Fruit fly (Drosophila melanogaster) whole organism, embryonic: Measurements from ENCODE around the gene CG4757.

Experiments used
- Antp ChIP-seq: fragments of 200-800 bp; sonication (Bioruptor generic); optimal IDR thresholded peaks from 3 replicates; lab custom pipeline; 2016; ENCODE audit warnings: missing biosample characterization, missing genetic modification characterization
- Atf6 ChIP-seq: fragments of 200-800 bp; sonication (Bioruptor generic); IDR thresholded peaks from 2 replicates; pipeline ENCODE4 v1.3.6; 2022; ENCODE audit warnings: missing biosample characterization, missing genetic modification characterization
- Bgb ChIP-seq: fragments of 200-800 bp; sonication (Bioruptor generic); IDR thresholded peaks from 2 replicates; pipeline ENCODE4 v1.3.6; 2022; ENCODE audit warnings: missing biosample characterization, missing genetic modification characterization; ENCODE audit not compliant: partially characterized antibody
- C15 ChIP-seq: fragments of 200-800 bp; sonication (Bioruptor generic); IDR thresholded peaks from 3 replicates; pipeline ENCODE4 v1.3.6; 2022; ENCODE audit warnings: missing biosample characterization, missing genetic modification characterization
- CG10543 ChIP-seq: fragments of 200-800 bp; sonication (Bioruptor generic); optimal IDR thresholded peaks from 3 replicates; lab custom pipeline; 2017; ENCODE audit warnings: missing biosample characterization, mild to moderate bottlenecking, missing genetic modification characterization, moderate library complexity
- CG12104 ChIP-seq: fragments of 200-800 bp; sonication (Bioruptor generic); optimal IDR thresholded peaks from 3 replicates; lab custom pipeline; 2016; ENCODE audit warnings: missing biosample characterization, missing genetic modification characterization
- CG12219 ChIP-seq: fragments of 200-800 bp; sonication (Bioruptor generic); optimal IDR thresholded peaks from 3 replicates; lab custom pipeline; 2018; ENCODE audit warnings: missing biosample characterization, mild to moderate bottlenecking, missing genetic modification characterization
- CG1233 ChIP-seq: fragments of 200-800 bp; sonication (Bioruptor generic); optimal IDR thresholded peaks from 4 replicates; lab custom pipeline; 2018; ENCODE audit warnings: missing biosample characterization, mild to moderate bottlenecking, missing genetic modification characterization
- CG13287 ChIP-seq: fragments of 200-800 bp; sonication (Bioruptor generic); IDR thresholded peaks from 2 replicates; pipeline ENCODE4 v1.3.6; 2022; ENCODE audit warnings: missing biosample characterization, missing genetic modification characterization; ENCODE audit not compliant: partially characterized antibody
- CG13296 ChIP-seq: fragments of 200-800 bp; sonication (Bioruptor generic); optimal IDR thresholded peaks from 3 replicates; lab custom pipeline; 2018; ENCODE audit warnings: missing biosample characterization, mild to moderate bottlenecking, missing genetic modification characterization
- CG13624 ChIP-seq: fragments of 200-800 bp; sonication (Bioruptor generic); optimal IDR thresholded peaks from 2 replicates; lab custom pipeline; 2016; ENCODE audit warnings: missing biosample characterization, missing genetic modification characterization
- CG14050 ChIP-seq: fragments of 200-800 bp; sonication (Bioruptor generic); IDR thresholded peaks from 3 replicates; pipeline ENCODE4 v1.3.6; 2022; ENCODE audit warnings: missing biosample characterization, missing genetic modification characterization
- CG15011 ChIP-seq: fragments of 200-800 bp; sonication (Bioruptor generic); optimal IDR thresholded peaks from 3 replicates; lab custom pipeline; 2018; ENCODE audit warnings: missing biosample characterization, mild to moderate bottlenecking, missing genetic modification characterization
- CG31224 ChIP-seq: fragments of 200-800 bp; sonication (Bioruptor generic); IDR thresholded peaks from 2 replicates; pipeline ENCODE4 v1.3.6; 2022; ENCODE audit warnings: missing biosample characterization, missing genetic modification characterization
- CG34224 ChIP-seq: fragments of 200-800 bp; sonication (Bioruptor generic); IDR thresholded peaks from 3 replicates; pipeline ENCODE4 v1.3.6; 2022; ENCODE audit warnings: missing biosample characterization, missing genetic modification characterization; ENCODE audit not compliant: partially characterized antibody
- CG34376 ChIP-seq: fragments of 200-800 bp; sonication (Bioruptor generic); optimal IDR thresholded peaks from 2 replicates; lab custom pipeline; 2018; ENCODE audit warnings: missing biosample characterization, mild to moderate bottlenecking, missing genetic modification characterization
- CG3838 ChIP-seq: fragments of 200-800 bp; sonication (Bioruptor generic); optimal IDR thresholded peaks from 3 replicates; lab custom pipeline; 2016; ENCODE audit warnings: missing biosample characterization, missing genetic modification characterization
- CG4707 ChIP-seq: fragments of 200-800 bp; sonication (Bioruptor generic); optimal IDR thresholded peaks from 2 replicates; lab custom pipeline; 2018; ENCODE audit warnings: missing biosample characterization, mild to moderate bottlenecking, missing genetic modification characterization, moderate library complexity
- Camta ChIP-seq: fragments of 200-800 bp; sonication (Bioruptor generic); optimal IDR thresholded peaks from 2 replicates; lab custom pipeline; 2016; ENCODE audit warnings: missing biosample characterization, missing genetic modification characterization
- CoRest ChIP-seq: fragments of 200-800 bp; sonication (Bioruptor generic); optimal IDR thresholded peaks from 3 replicates; lab custom pipeline; 2018; ENCODE audit warnings: missing biosample characterization, mild to moderate bottlenecking, missing genetic modification characterization, moderate library complexity
- CrebB ChIP-seq: fragments of 200-800 bp; sonication (Bioruptor generic); optimal IDR thresholded peaks from 3 replicates; lab custom pipeline; 2018; ENCODE audit warnings: missing biosample characterization, mild to moderate bottlenecking, missing genetic modification characterization
- Hand ChIP-seq: fragments of 200-800 bp; sonication (Bioruptor generic); optimal IDR thresholded peaks from 2 replicates; lab custom pipeline; 2017; ENCODE audit warnings: mild to moderate bottlenecking, missing biosample characterization, missing genetic modification reagents, missing genetic modification characterization
- Hmr ChIP-seq: fragments of 200-800 bp; sonication (Bioruptor generic); optimal IDR thresholded peaks from 3 replicates; lab custom pipeline; 2017; ENCODE audit warnings: mild to moderate bottlenecking, missing biosample characterization, missing genetic modification reagents, missing genetic modification characterization
- Hmx ChIP-seq: fragments of 200-800 bp; sonication (Bioruptor generic); optimal IDR thresholded peaks from 2 replicates; lab custom pipeline; 2016; ENCODE audit warnings: missing biosample characterization, missing genetic modification characterization
- Mrtf ChIP-seq: fragments of 200-800 bp; sonication (Bioruptor generic); IDR thresholded peaks from 3 replicates; pipeline ENCODE4 v1.3.6; 2022; ENCODE audit warnings: missing biosample characterization, missing genetic modification characterization
- Myb ChIP-seq: fragments of 200-800 bp; sonication (Bioruptor generic); optimal IDR thresholded peaks from 2 replicates; lab custom pipeline; 2016; ENCODE audit warnings: missing biosample characterization, missing genetic modification characterization
- Neu2 ChIP-seq: fragments of 200-800 bp; sonication (Bioruptor generic); optimal IDR thresholded peaks from 3 replicates; lab custom pipeline; 2016; ENCODE audit warnings: missing biosample characterization, missing genetic modification characterization, borderline replicate concordance
- Nf-YA ChIP-seq: fragments of 200-800 bp; sonication (Bioruptor generic); IDR thresholded peaks from 2 replicates; pipeline ENCODE4 v1.3.6; 2022; ENCODE audit warnings: missing biosample characterization, missing genetic modification characterization
- Optix ChIP-seq: fragments of 200-800 bp; sonication (Bioruptor generic); IDR thresholded peaks from 3 replicates; pipeline ENCODE4 v1.3.6; 2022; ENCODE audit warnings: missing biosample characterization, missing genetic modification characterization
- Sry-δ ChIP-seq: fragments of 200-800 bp; sonication (Bioruptor generic); optimal IDR thresholded peaks from 2 replicates; lab custom pipeline; 2016; ENCODE audit warnings: missing biosample characterization, missing genetic modification characterization
- ash1 ChIP-seq: fragments of 200-800 bp; sonication (Bioruptor generic); optimal IDR thresholded peaks from 2 replicates; lab custom pipeline; 2018; ENCODE audit warnings: missing biosample characterization, mild to moderate bottlenecking, missing genetic modification characterization
- chif ChIP-seq, 2 experiments: fragments of 200-800 bp; sonication (Bioruptor generic); optimal IDR thresholded peaks; 3 replicates each; lab custom pipeline; 2016; ENCODE audit warnings: missing biosample characterization in 2 of 2, missing genetic modification characterization in 2 of 2
- dpn ChIP-seq, 2 experiments: fragments of 200-800 bp; sonication (Bioruptor generic); optimal IDR thresholded peaks; 3 replicates each; lab custom pipeline; 2016; ENCODE audit warnings: missing biosample characterization in 2 of 2, missing genetic modification characterization in 2 of 2
- ewg ChIP-seq: fragments of 200-800 bp; sonication (Bioruptor generic); optimal IDR thresholded peaks from 3 replicates; lab custom pipeline; 2017; ENCODE audit warnings: mild to moderate bottlenecking, missing biosample characterization, missing genetic modification reagents, missing genetic modification characterization
- gt ChIP-seq: fragments of 200-800 bp; sonication (Bioruptor generic); IDR thresholded peaks from 2 replicates; pipeline ENCODE4 v1.3.6; 2022; ENCODE audit warnings: missing biosample characterization, missing genetic modification characterization
- kah ChIP-seq: fragments of 200-800 bp; sonication (Bioruptor generic); optimal IDR thresholded peaks from 2 replicates; lab custom pipeline; 2018; ENCODE audit warnings: missing biosample characterization, mild to moderate bottlenecking, missing genetic modification characterization
- kay ChIP-seq: fragments of 200-800 bp; sonication (Bioruptor generic); optimal IDR thresholded peaks from 2 replicates; lab custom pipeline; 2016; ENCODE audit warnings: missing biosample characterization, missing genetic modification characterization
- lab ChIP-seq: fragments of 200-800 bp; sonication (Bioruptor generic); optimal IDR thresholded peaks from 3 replicates; lab custom pipeline; 2017; ENCODE audit warnings: missing biosample characterization, missing genetic modification characterization, mild to moderate bottlenecking, moderate library complexity, missing genetic modification reagents
- lmd ChIP-seq: fragments of 200-800 bp; sonication (Bioruptor generic); IDR thresholded peaks from 2 replicates; pipeline ENCODE4 v1.3.6; 2022; ENCODE audit warnings: missing biosample characterization, missing genetic modification characterization
- psq ChIP-seq: fragments of 200-800 bp; sonication (Bioruptor generic); optimal IDR thresholded peaks from 2 replicates; lab custom pipeline; 2017; ENCODE audit warnings: missing biosample characterization, missing genetic modification characterization
- row ChIP-seq: fragments of 200-800 bp; sonication (Bioruptor generic); IDR thresholded peaks from 3 replicates; pipeline ENCODE4 v1.3.6; 2022; ENCODE audit warnings: missing biosample characterization, missing genetic modification characterization
- sc ChIP-seq, 3 experiments: fragments of >200 bp in 2 of 3; fragments of 200-800 bp in 1 of 3; sonication (Bioruptor generic) in 1 of 3; optimal IDR thresholded peaks; 2 replicates in 2 of 3; 3 replicates in 1 of 3; lab custom pipeline; 2017; ENCODE audit warnings: mild to moderate bottlenecking in 1 of 3, missing biosample characterization in 1 of 3, missing genetic modification characterization in 1 of 3, missing genetic modification reagents in 1 of 3
- schlank ChIP-seq: fragments of 200-800 bp; sonication (Bioruptor generic); optimal IDR thresholded peaks from 2 replicates; lab custom pipeline; 2018; ENCODE audit warnings: missing biosample characterization, mild to moderate bottlenecking, missing genetic modification characterization
- sd ChIP-seq: fragments of 200-800 bp; sonication (Bioruptor generic); optimal IDR thresholded peaks from 3 replicates; lab custom pipeline; 2018; ENCODE audit warnings: missing biosample characterization, mild to moderate bottlenecking, missing genetic modification characterization, moderate library complexity
- ssp ChIP-seq: fragments of 200-800 bp; sonication (Bioruptor generic); IDR thresholded peaks from 2 replicates; pipeline ENCODE4 v1.3.6; 2022; ENCODE audit warnings: missing biosample characterization, missing genetic modification characterization
- tll ChIP-seq, 2 experiments: fragments of 200-800 bp in 1 of 2; fragments of >200 bp in 1 of 2; sonication (Bioruptor generic) in 1 of 2; optimal IDR thresholded peaks; 2 replicates each; lab custom pipeline; 2017 to 2019; ENCODE audit warnings: missing biosample characterization in 2 of 2, missing genetic modification characterization in 2 of 2, mild to moderate bottlenecking in 1 of 2, moderate library complexity in 1 of 2
- zen2 ChIP-seq: fragments of 200-800 bp; sonication (Bioruptor generic); IDR thresholded peaks from 3 replicates; pipeline ENCODE4 v1.3.6; 2022; ENCODE audit warnings: missing biosample characterization, missing genetic modification characterization; ENCODE audit not compliant: partially characterized antibody
- zf30C ChIP-seq: fragments of 200-800 bp; sonication (Bioruptor generic); optimal IDR thresholded peaks from 3 replicates; lab custom pipeline; 2018; ENCODE audit warnings: missing biosample characterization, mild to moderate bottlenecking, missing genetic modification characterization

The CG4757 gene

DNA sequence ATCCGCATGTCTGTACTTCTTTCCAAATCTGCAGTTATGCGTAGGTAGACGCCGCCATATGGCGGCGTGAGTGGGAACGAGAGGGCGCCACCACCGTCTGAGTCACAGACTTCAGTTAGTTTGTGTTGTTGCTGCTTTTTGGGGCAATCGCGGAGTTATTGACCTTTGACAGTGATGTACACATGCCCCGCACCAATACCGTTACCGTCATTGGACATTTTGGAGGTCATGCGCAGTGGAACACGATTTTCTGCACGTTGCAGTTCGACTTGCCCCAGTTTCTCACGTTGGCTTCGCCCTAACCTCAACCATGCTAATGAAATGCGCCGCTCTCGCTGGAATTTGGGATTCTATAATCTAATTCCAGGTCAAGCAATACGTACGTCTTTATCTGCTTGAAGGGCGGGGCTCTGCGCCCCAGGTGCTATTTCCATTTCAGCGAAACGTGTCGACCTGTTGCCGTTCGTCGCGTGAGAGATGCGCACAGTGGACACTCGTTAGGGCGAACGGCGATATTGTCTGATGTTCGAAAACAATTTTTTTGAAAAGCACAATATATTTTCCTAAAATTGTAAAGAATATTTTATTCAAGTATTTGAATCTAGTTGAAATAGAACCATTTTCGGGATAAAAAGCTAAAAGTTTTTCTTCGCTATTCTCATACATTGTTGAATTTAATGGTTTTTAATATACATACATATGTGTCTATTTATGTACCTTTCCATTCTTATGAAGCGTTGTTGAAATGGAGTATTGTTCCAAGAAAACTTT, 50.5 kb downstream of the CG4757 start (continued):
- peak; percentile 67 for TF ChIP-seq CG31224 (GFP tag; lab: Robert Waterston, UW)
- TF ChIP-seq kah = peak; percentile 87
- no peak for TF ChIP-seq CG15011 (GFP tag; lab: Kevin White, UChicago)
- TF ChIP-seq CrebB (tag; lab: Kevin White, UChicago) = no peak
- TF ChIP-seq lab = peak; percentile 80
- no peak for TF ChIP-seq CG34224 (GFP tag; lab: Robert Waterston, UW)
- peak; percentile 65 for TF ChIP-seq CG13296 (GFP tag; lab: Kevin White, UChicago)
- TF ChIP-seq zf30C = no peak
- no peak for TF ChIP-seq Hmx (GFP tag; lab: Kevin White, UChicago)
- TF ChIP-seq Neu2 (GFP tag; lab: Kevin White, UChicago) = no peak
- TF ChIP-seq sc (optimal IDR thresholded peaks at IDR 0.05; lab: Kevin White, UChicago) = no peak
- peak; percentile 12 for TF ChIP-seq sc (GFP tag; optimal IDR thresholded peaks at IDR 0.05; lab: Kevin White, UChicago)
- TF ChIP-seq ewg (GFP tag; lab: Kevin White, UChicago) = peak; percentile 95
- TF ChIP-seq Mrtf (GFP tag; lab: Robert Waterston, UW) = peak; percentile 64
- TF ChIP-seq chif (GFP tag; optimal IDR thresholded peaks at IDR 0.05; lab: Kevin White, UChicago) = peak; percentile 55 to 66
- peak; percentile 78 to 86 for TF ChIP-seq dpn (GFP tag; optimal IDR thresholded peaks at IDR 0.05; lab: Kevin White, UChicago)
- TF ChIP-seq kay (GFP tag; lab: Kevin White, UChicago) = peak; percentile 84
- TF ChIP-seq zen2 = no peak
- TF ChIP-seq ash1 = no peak
- TF ChIP-seq Atf6 (GFP tag; lab: Robert Waterston, UW) = peak; percentile 73
- TF ChIP-seq lmd = peak; percentile 81
- peak; percentile 34 for TF ChIP-seq Camta
- peak; percentile 84 for TF ChIP-seq CG10543
- TF ChIP-seq Hand (GFP tag; lab: Kevin White, UChicago) = no peak
- TF ChIP-seq CG4707 (GFP tag; lab: Kevin White, UChicago) = no peak
- peak; percentile 25 for TF ChIP-seq schlank (tag; lab: Kevin White, UChicago)
- TF ChIP-seq Hmr (GFP tag; lab: Kevin White, UChicago) = peak; percentile 76
- TF ChIP-seq CG13287 (GFP tag; lab: Robert Waterston, UW) = no peak; the same call in 1 of the 2 replicates
- peak; percentile 76 for TF ChIP-seq CG34376 (GFP tag; lab: Kevin White, UChicago)
- TF ChIP-seq Myb (GFP tag; lab: Kevin White, UChicago) = peak; percentile 58
- TF ChIP-seq psq (GFP tag; lab: Kevin White, UChicago) = peak; percentile 40
- TF ChIP-seq Antp (GFP tag; lab: Kevin White, UChicago) = peak; percentile 65
- no peak for TF ChIP-seq Bgb (GFP tag; lab: Robert Waterston, UW)
- peak; percentile 79 for TF ChIP-seq CG13624 (GFP tag; lab: Kevin White, UChicago)
- TF ChIP-seq C15 (GFP tag; lab: Robert Waterston, UW) = peak; percentile 54; the same call in 1 of the 3 replicates
- TF ChIP-seq row = peak; percentile 96
- TF ChIP-seq CG3838 (GFP tag; lab: Kevin White, UChicago) = peak; percentile 36
- TF ChIP-seq CoRest (tag; lab: Kevin White, UChicago) = peak; percentile 79
- peak; percentile 66 for TF ChIP-seq CG14050 (GFP tag; lab: Robert Waterston, UW)
- peak; percentile 34 for TF ChIP-seq Sry-δ (GFP tag; lab: Kevin White, UChicago)
- peak; percentile 57; the same call in 1 of the 2 replicates for TF ChIP-seq ssp (GFP tag; lab: Robert Waterston, UW)
- peak in 1 of 2 experiments; percentile 5 for TF ChIP-seq tll (GFP tag; optimal IDR thresholded peaks at IDR 0.05; lab: Kevin White, UChicago)
- peak; percentile 56 for TF ChIP-seq Nf-YA (GFP tag; lab: Robert Waterston, UW)
- TF ChIP-seq Optix (GFP tag; lab: Robert Waterston, UW) = peak; percentile 35; the same call in 1 of the 3 replicates
- peak; percentile 56 for TF ChIP-seq CG1233 (GFP tag; lab: Kevin White, UChicago)
- peak; percentile 97 for TF ChIP-seq sd (tag; lab: Kevin White, UChicago)
- peak; percentile 43 for TF ChIP-seq CG12219 (GFP tag; lab: Kevin White, UChicago)
- TF ChIP-seq CG12104 (GFP tag; lab: Kevin White, UChicago) = no peak
- TF ChIP-seq gt (GFP tag; lab: Robert Waterston, UW) = peak; percentile 33; the same call in 1 of the 2 replicates
